Fruit fly (Drosophila melanogaster) whole organism, embryonic: Measurements from ENCODE around the gene Rabex-5.

ENCODE experiments used
- ATbp ChIP-seq: fragments of 200-800 bp; sonication (Bioruptor generic); optimal IDR thresholded peaks from 2 replicates; lab custom pipeline; 2017; ENCODE audit warnings: missing biosample characterization, mild to moderate bottlenecking, missing genetic modification characterization, missing genetic modification reagents
- Bteb2 ChIP-seq: fragments of 200-800 bp; sonication (Bioruptor generic); optimal IDR thresholded peaks from 2 replicates; lab custom pipeline; 2016; ENCODE audit warnings: missing biosample characterization, missing genetic modification characterization
- C15 ChIP-seq: fragments of 200-800 bp; sonication (Bioruptor generic); IDR thresholded peaks from 3 replicates; pipeline ENCODE4 v1.3.6; 2022; ENCODE audit warnings: missing biosample characterization, missing genetic modification characterization
- CG10274 ChIP-seq: fragments of 200-800 bp; sonication (Bioruptor generic); optimal IDR thresholded peaks from 3 replicates; lab custom pipeline; 2017; ENCODE audit warnings: missing biosample characterization, mild to moderate bottlenecking, missing genetic modification characterization
- CG10431 ChIP-seq: fragments of 200-800 bp; sonication (Bioruptor generic); optimal IDR thresholded peaks from 3 replicates; lab custom pipeline; 2018; ENCODE audit warnings: missing biosample characterization, mild to moderate bottlenecking, missing genetic modification characterization
- CG13894 ChIP-seq: fragments of 200-800 bp; sonication (Bioruptor generic); optimal IDR thresholded peaks from 3 replicates; lab custom pipeline; 2018; ENCODE audit warnings: missing biosample characterization, mild to moderate bottlenecking, missing genetic modification characterization, moderate library complexity
- CG14014 ChIP-seq: fragments of 200-800 bp; sonication (Bioruptor generic); IDR thresholded peaks from 2 replicates; pipeline ENCODE4 v1.3.6; 2022; ENCODE audit warnings: missing biosample characterization, missing genetic modification characterization
- CG14667 ChIP-seq: fragments of 200-800 bp; sonication (Bioruptor generic); IDR thresholded peaks from 2 replicates; pipeline ENCODE4 v1.3.6; 2022; ENCODE audit warnings: missing biosample characterization, missing genetic modification characterization
- CG14860 ChIP-seq: fragments of 200-800 bp; sonication (Bioruptor generic); IDR thresholded peaks from 3 replicates; pipeline ENCODE4 v1.3.6; 2022; ENCODE audit warnings: missing biosample characterization, missing genetic modification characterization; ENCODE audit not compliant: partially characterized antibody
- CG15601 ChIP-seq: fragments of 200-800 bp; sonication (Bioruptor generic); optimal IDR thresholded peaks from 3 replicates; lab custom pipeline; 2019; ENCODE audit warnings: missing biosample characterization, mild to moderate bottlenecking, missing genetic modification characterization, moderate library complexity
- CG17361 ChIP-seq: fragments of 200-800 bp; sonication (Bioruptor generic); IDR thresholded peaks from 3 replicates; pipeline ENCODE4 v1.3.6; 2022; ENCODE audit warnings: missing biosample characterization, missing genetic modification characterization
- CG30431 ChIP-seq: fragments of 200-800 bp; sonication (Bioruptor generic); optimal IDR thresholded peaks from 2 replicates; lab custom pipeline; 2017; ENCODE audit warnings: missing biosample characterization, missing genetic modification characterization
- CG34224 ChIP-seq: fragments of 200-800 bp; sonication (Bioruptor generic); IDR thresholded peaks from 3 replicates; pipeline ENCODE4 v1.3.6; 2022; ENCODE audit warnings: missing biosample characterization, missing genetic modification characterization; ENCODE audit not compliant: partially characterized antibody
- CG4404 ChIP-seq: fragments of 200-800 bp; sonication (Bioruptor generic); IDR thresholded peaks from 2 replicates; pipeline ENCODE4 v1.3.6; 2022; ENCODE audit warnings: missing biosample characterization, missing genetic modification characterization
- CG5245 ChIP-seq: fragments of 200-800 bp; sonication (Bioruptor generic); optimal IDR thresholded peaks from 3 replicates; lab custom pipeline; 2016; ENCODE audit warnings: missing biosample characterization, missing genetic modification characterization
- CG6175 ChIP-seq: fragments of 200-800 bp; sonication (Bioruptor generic); IDR thresholded peaks from 3 replicates; pipeline ENCODE4 v1.3.6; 2022; ENCODE audit warnings: missing biosample characterization, missing genetic modification characterization
- CG6254 ChIP-seq: fragments of 200-800 bp; sonication (Bioruptor generic); optimal IDR thresholded peaks from 3 replicates; lab custom pipeline; 2017; ENCODE audit warnings: mild to moderate bottlenecking, missing biosample characterization, missing genetic modification reagents, missing genetic modification characterization
- CG6272 ChIP-seq: fragments of 200-800 bp; sonication (Bioruptor generic); IDR thresholded peaks from 2 replicates; pipeline ENCODE4 v1.3.6; 2022; ENCODE audit warnings: missing biosample characterization, missing genetic modification characterization
- CG8089 ChIP-seq: fragments of 200-800 bp; sonication (Bioruptor generic); optimal IDR thresholded peaks from 3 replicates; lab custom pipeline; 2016; ENCODE audit warnings: missing biosample characterization, missing genetic modification characterization
- CG9437 ChIP-seq: fragments of 200-800 bp; sonication (Bioruptor generic); optimal IDR thresholded peaks from 2 replicates; lab custom pipeline; 2018; ENCODE audit warnings: missing biosample characterization, mild to moderate bottlenecking, missing genetic modification characterization
- CHES-1-like ChIP-seq: fragments of 200-800 bp; sonication (Bioruptor generic); optimal IDR thresholded peaks from 2 replicates; lab custom pipeline; 2016; ENCODE audit warnings: missing biosample characterization, missing genetic modification characterization
- CTCF ChIP-seq: fragments of 200-800 bp; sonication (Bioruptor generic); optimal IDR thresholded peaks from 2 replicates; lab custom pipeline; 2017; ENCODE audit warnings: missing biosample characterization, mild to moderate bottlenecking, missing genetic modification characterization, moderate library complexity
- Chrac-16 ChIP-seq: fragments of 200-800 bp; sonication (Bioruptor generic); optimal IDR thresholded peaks from 3 replicates; lab custom pipeline; 2016; ENCODE audit warnings: missing biosample characterization, missing genetic modification characterization
- Deaf1 ChIP-seq: fragments of 200-800 bp; optimal IDR thresholded peaks from 3 replicates; lab custom pipeline; 2019; ENCODE audit warnings: missing biosample characterization, mild to moderate bottlenecking, missing genetic modification characterization, moderate library complexity
- Dp ChIP-seq: fragments of 200-800 bp; sonication (Bioruptor generic); optimal IDR thresholded peaks from 2 replicates; lab custom pipeline; 2018; ENCODE audit warnings: missing biosample characterization, mild to moderate bottlenecking, missing genetic modification characterization, moderate library complexity
- E2f1 ChIP-seq: fragments of 200-800 bp; sonication (Bioruptor generic); IDR thresholded peaks from 2 replicates; pipeline ENCODE4 v1.3.6; 2022; ENCODE audit warnings: missing biosample characterization, missing genetic modification characterization
- Elba2 ChIP-seq: fragments of 200-800 bp; sonication (Bioruptor generic); optimal IDR thresholded peaks from 3 replicates; lab custom pipeline; 2016; ENCODE audit warnings: missing biosample characterization, missing genetic modification characterization
- Mes4 ChIP-seq: fragments of 200-800 bp; sonication (Bioruptor generic); optimal IDR thresholded peaks from 2 replicates; lab custom pipeline; 2016; ENCODE audit warnings: missing biosample characterization, missing genetic modification characterization
- Mrtf ChIP-seq: fragments of 200-800 bp; sonication (Bioruptor generic); IDR thresholded peaks from 3 replicates; pipeline ENCODE4 v1.3.6; 2022; ENCODE audit warnings: missing biosample characterization, missing genetic modification characterization
- Myb ChIP-seq: fragments of 200-800 bp; sonication (Bioruptor generic); optimal IDR thresholded peaks from 2 replicates; lab custom pipeline; 2016; ENCODE audit warnings: missing biosample characterization, missing genetic modification characterization
- NC2α ChIP-seq: fragments of 200-800 bp; sonication (Bioruptor generic); optimal IDR thresholded peaks from 2 replicates; lab custom pipeline; 2016; ENCODE audit warnings: missing biosample characterization, missing genetic modification characterization
- Optix ChIP-seq: fragments of 200-800 bp; sonication (Bioruptor generic); IDR thresholded peaks from 3 replicates; pipeline ENCODE4 v1.3.6; 2022; ENCODE audit warnings: missing biosample characterization, missing genetic modification characterization
- Ptx1 ChIP-seq: fragments of 200-800 bp; sonication (Bioruptor generic); IDR thresholded peaks from 2 replicates; pipeline ENCODE4 v1.3.6; 2022; ENCODE audit warnings: missing biosample characterization, missing genetic modification characterization
- ato ChIP-seq: fragments of 200-800 bp; sonication (Bioruptor generic); IDR thresholded peaks from 2 replicates; pipeline ENCODE4 v1.3.6; 2022; ENCODE audit warnings: missing biosample characterization, missing genetic modification characterization; ENCODE audit not compliant: partially characterized antibody
- cad ChIP-seq: fragments of >200 bp; optimal IDR thresholded peaks from 2 replicates; lab custom pipeline; 2017; ENCODE audit warnings: missing biosample characterization, missing genetic modification characterization
- corto ChIP-seq: fragments of 200-800 bp; sonication (Bioruptor generic); optimal IDR thresholded peaks from 2 replicates; lab custom pipeline; 2016; ENCODE audit warnings: missing biosample characterization, mild to moderate bottlenecking, missing genetic modification characterization, moderate library complexity
- dan ChIP-seq: fragments of 200-800 bp; sonication (Bioruptor generic); IDR thresholded peaks from 2 replicates; pipeline ENCODE4 v1.3.6; 2022; ENCODE audit warnings: missing biosample characterization, missing genetic modification characterization
- danr ChIP-seq: fragments of 200-800 bp; sonication (Bioruptor generic); IDR thresholded peaks from 2 replicates; pipeline ENCODE4 v1.3.6; 2022; ENCODE audit warnings: missing biosample characterization, missing genetic modification characterization
- emc ChIP-seq: fragments of 200-800 bp; sonication (Bioruptor generic); optimal IDR thresholded peaks from 2 replicates; lab custom pipeline; 2016; ENCODE audit warnings: missing biosample characterization, missing genetic modification characterization
- eve ChIP-seq, 2 experiments: fragments of >200 bp; optimal IDR thresholded peaks; 2 replicates each; lab custom pipeline; 2017; ENCODE audit warnings: missing biosample characterization in 2 of 2, missing genetic modification characterization in 2 of 2
- fru ChIP-seq: fragments of >200 bp; optimal IDR thresholded peaks from 2 replicates; lab custom pipeline; 2017
- gsb-n ChIP-seq: fragments of 200-800 bp; sonication (Bioruptor generic); optimal IDR thresholded peaks from 3 replicates; lab custom pipeline; 2018; ENCODE audit warnings: missing biosample characterization, mild to moderate bottlenecking, missing genetic modification characterization
- hb ChIP-seq: fragments of 200-800 bp; sonication (Bioruptor generic); IDR thresholded peaks from 3 replicates; pipeline ENCODE4 v1.3.6; 2022; ENCODE audit warnings: missing biosample characterization, missing genetic modification characterization; ENCODE audit not compliant: partially characterized antibody
- her ChIP-seq: fragments of 200-800 bp; sonication (Bioruptor generic); optimal IDR thresholded peaks from 2 replicates; lab custom pipeline; 2016; ENCODE audit warnings: missing biosample characterization, missing genetic modification characterization
- jigr1 ChIP-seq: fragments of 200-800 bp; sonication (Bioruptor generic); IDR thresholded peaks from 3 replicates; pipeline ENCODE4 v1.3.6; 2022; ENCODE audit warnings: missing biosample characterization, missing genetic modification characterization
- ken ChIP-seq: fragments of 200-800 bp; sonication (Bioruptor generic); IDR thresholded peaks from 3 replicates; pipeline ENCODE4 v1.3.6; 2022; ENCODE audit warnings: missing biosample characterization, missing genetic modification characterization
- sc ChIP-seq, 3 experiments: fragments of >200 bp in 2 of 3; fragments of 200-800 bp in 1 of 3; sonication (Bioruptor generic) in 1 of 3; optimal IDR thresholded peaks; 2 replicates in 2 of 3; 3 replicates in 1 of 3; lab custom pipeline; 2017; ENCODE audit warnings: mild to moderate bottlenecking in 1 of 3, missing biosample characterization in 1 of 3, missing genetic modification characterization in 1 of 3, missing genetic modification reagents in 1 of 3
- sens-2 ChIP-seq: fragments of 200-800 bp; sonication (Bioruptor generic); IDR thresholded peaks from 2 replicates; pipeline ENCODE4 v1.3.6; 2022; ENCODE audit warnings: missing biosample characterization, missing genetic modification characterization
- toy ChIP-seq: fragments of 200-800 bp; sonication (Bioruptor generic); IDR thresholded peaks from 2 replicates; pipeline ENCODE4 v1.3.6; 2022; ENCODE audit warnings: missing biosample characterization, missing genetic modification characterization
- ttk ChIP-seq: fragments of 200-800 bp; sonication (Bioruptor generic); IDR thresholded peaks from 2 replicates; pipeline ENCODE4 v2.1.2; 2022; ENCODE audit warnings: missing biosample characterization, missing genetic modification characterization
- z ChIP-seq: fragments of 200-800 bp; sonication (Bioruptor generic); IDR thresholded peaks from 3 replicates; pipeline ENCODE4 v1.3.6; 2022; ENCODE audit warnings: missing biosample characterization, missing genetic modification characterization
- zen ChIP-seq: fragments of 200-800 bp; sonication (Bioruptor generic); optimal IDR thresholded peaks from 3 replicates; lab custom pipeline; 2018; ENCODE audit warnings: missing biosample characterization, mild to moderate bottlenecking, missing genetic modification characterization, moderate library complexity

Rabex-5 gene

dm6 chr3L:1300076-1300635 lies 4.4 kb downstream of the Rabex-5 start (continued):
- TF ChIP-seq CG34224 (GFP tag; lab: Robert Waterston, UW) (no peak), CG17361 (GFP tag; lab: Robert Waterston, UW) (peak; percentile 94), danr (GFP tag; lab: Robert Waterston, UW) (peak; percentile 65), CTCF (GFP tag; lab: Kevin White, UChicago) (peak; percentile 39), corto (GFP tag; lab: Kevin White, UChicago) (no peak), CG4404 (GFP tag; lab: Robert Waterston, UW) (peak; percentile 78), cad (no peak), her (GFP tag; lab: Kevin White, UChicago) (peak; percentile 23), sc (optimal IDR thresholded peaks at IDR 0.05; lab: Kevin White, UChicago) (no peak), sc (GFP tag; optimal IDR thresholded peaks at IDR 0.05; lab: Kevin White, UChicago) (peak; percentile 79), CG5245 (GFP tag; lab: Kevin White, UChicago) (peak; percentile 77), dan (GFP tag; lab: Robert Waterston, UW) (no peak), Mes4 (GFP tag; lab: Kevin White, UChicago) (no peak), Deaf1 (tag; lab: Kevin White, UChicago) (peak; percentile 68), NC2α (GFP tag; lab: Kevin White, UChicago) (no peak), eve (GFP tag; optimal IDR thresholded peaks at IDR 0.05; lab: Kevin White, UChicago) (no peak), Mrtf (peak; percentile 70; the same call in 1 of the 3 replicates), CG14014 (GFP tag; lab: Robert Waterston, UW) (peak; percentile 71), Chrac-16 (GFP tag; lab: Kevin White, UChicago) (peak; percentile 68), gsb-n (tag; lab: Kevin White, UChicago) (peak; percentile 89), CG13894 (tag; lab: Kevin White, UChicago) (peak; percentile 23), CG6175 (GFP tag; lab: Robert Waterston, UW) (no peak), ken (peak; percentile 72; the same call in 2 of the 3 replicates), CHES-1-like (GFP tag; lab: Kevin White, UChicago) (peak; percentile 28), CG15601 (peak; percentile 86), CG8089 (GFP tag; lab: Kevin White, UChicago) (no peak), hb (GFP tag; lab: Robert Waterston, UW) (no peak), Ptx1 (peak; percentile 80), sens-2 (GFP tag; lab: Robert Waterston, UW) (no peak; the same call in none of the 2 replicates), ttk (peak; percentile 48), Bteb2 (GFP tag; lab: Kevin White, UChicago) (no peak), z (no peak), zen (peak; percentile 84), Myb (GFP tag; lab: Kevin White, UChicago) (no peak), ato (no peak), CG6272 (GFP tag; lab: Robert Waterston, UW) (peak; percentile 62), CG14667 (GFP tag; lab: Robert Waterston, UW) (peak; percentile 74), E2f1 (GFP tag; lab: Robert Waterston, UW) (peak; percentile 58; the same call in 1 of the 2 replicates), Dp (GFP tag; lab: Kevin White, UChicago) (no peak), Optix (GFP tag; lab: Robert Waterston, UW) (no peak; the same call in 2 of the 3 replicates), CG14860 (GFP tag; lab: Robert Waterston, UW) (no peak), CG10431 (GFP tag; lab: Kevin White, UChicago) (peak; percentile 70), emc (GFP tag; lab: Kevin White, UChicago) (no peak), toy (GFP tag; lab: Robert Waterston, UW) (no peak), fru (lab: Kevin White, UChicago) (no peak), jigr1 (GFP tag; lab: Robert Waterston, UW) (0 out of 3 replicates have a peak, but pooled peaks have one; percentile 34), Elba2 (GFP tag; lab: Kevin White, UChicago) (no peak), CG9437 (peak; percentile 68), CG6254 (GFP tag; lab: Kevin White, UChicago) (peak; percentile 79), CG30431 (GFP tag; lab: Kevin White, UChicago) (peak; percentile 60), CG10274 (GFP tag; lab: Kevin White, UChicago) (peak; percentile 37), C15 (GFP tag; lab: Robert Waterston, UW) (peak; percentile 64; the same call in 1 of the 3 replicates), ATbp (peak; percentile 84)
